Worm (Caenorhabditis elegans) whole organism, L3 larva: Measurements from ENCODE around the gene dpf-4.

Experiments
- aly-2 ChIP-seq: fragments of 150-350 bp; optimal IDR thresholded peaks from 2 replicates; lab custom pipeline; 2014; ENCODE audit warnings: missing biosample characterization, missing genetic modification characterization
- ceh-82 ChIP-seq: fragments of 150-350 bp; optimal IDR thresholded peaks from 2 replicates; lab custom pipeline; 2014; ENCODE audit warnings: missing biosample characterization, missing genetic modification characterization
- daf-12 ChIP-seq: fragments of 150-350 bp; optimal IDR thresholded peaks from 2 replicates; lab custom pipeline; 2014; ENCODE audit warnings: missing biosample characterization, missing genetic modification reagents, missing genetic modification characterization
- fos-1 ChIP-seq: fragments of 150-350 bp; optimal IDR thresholded peaks from 2 replicates; lab custom pipeline; 2014; ENCODE audit warnings: missing biosample characterization, missing genetic modification characterization
- nhr-11 ChIP-seq: fragments of 150-350 bp; optimal IDR thresholded peaks from 2 replicates; lab custom pipeline; 2014; ENCODE audit warnings: missing biosample characterization, missing genetic modification characterization
- nhr-25 ChIP-seq: sonication (generic microtip); optimal IDR thresholded peaks from 2 replicates; lab custom pipeline; 2017; ENCODE audit warnings: missing biosample characterization, missing genetic modification characterization
- nhr-76 ChIP-seq: fragments of 150-350 bp; sonication (generic microtip); optimal IDR thresholded peaks from 5 replicates; lab custom pipeline; 2014; ENCODE audit warnings: missing biosample characterization, missing genetic modification characterization
- pha-4 ChIP-seq: fragments of 150-350 bp; optimal IDR thresholded peaks from 2 replicates; lab custom pipeline; 2014; ENCODE audit warnings: missing biosample characterization, missing genetic modification reagents, missing genetic modification characterization
- unc-62 ChIP-seq: fragments of 150-350 bp; sonication (generic microtip); optimal IDR thresholded peaks from 4 replicates; lab custom pipeline; 2014; ENCODE audit warnings: missing biosample characterization, missing genetic modification reagents, missing genetic modification characterization

- TF ChIP-seq fos-1 (no peak), nhr-25 (tag; lab: Kevin White, UChicago) (peak; percentile 71), aly-2 (tag; lab: Kevin White, UChicago) (no peak), nhr-11 (tag; lab: Kevin White, UChicago) (no peak), ceh-82 (tag; lab: Kevin White, UChicago) (no peak), nhr-76 (no peak), pha-4 (tag; lab: Kevin White, UChicago) (peak; percentile 99), daf-12 (no peak), unc-62 (no peak)
Observed at ce11 chrIII:5855637-5856179, 3.4 kb upstream of the dpf-4 start, which contains the start of the genes cct-6 and alh-9.
